Fruit fly (Drosophila melanogaster): Measurements from ENCODE around the gene TpnC73F.

dm6 chr3L:17023641-17024040 is 22.2 kb upstream of the TpnC73F start, which contains the start of gene a10:
- TF ChIP-seq CTCF (optimal IDR thresholded peaks at IDR 0.05) (no peak), CG8478 (optimal IDR thresholded peaks at IDR 0.05) (no peak)

All from S2 (cell line).